Worm (Caenorhabditis elegans): ENCODE results near the gene vti-1.

Gene vti-1

DNA sequence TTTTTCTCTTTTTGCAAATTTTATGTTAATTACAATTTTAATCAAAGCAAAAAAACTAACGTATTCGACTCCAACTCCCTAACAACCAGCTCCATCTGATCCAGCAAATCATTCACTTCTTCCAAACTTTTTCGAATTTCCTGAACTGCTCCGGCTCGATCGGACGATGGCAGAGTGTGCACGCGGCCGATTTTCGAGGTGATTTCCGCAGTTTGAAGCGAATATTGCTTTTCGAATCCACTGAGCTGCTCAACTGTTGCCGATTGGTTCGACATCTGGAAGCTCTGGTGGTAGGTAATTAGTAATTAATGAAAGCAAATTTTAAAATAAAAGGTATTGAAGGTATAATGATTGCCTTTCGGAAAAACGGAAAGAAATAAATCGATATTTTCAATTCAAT, at the start of gene vti-1:
TSS of gene vti-1 (minus strand) at position 284 of the 400 bp plus-strand sequence.
- no peak for TF ChIP-seq cebp-1 (GFP tag; IDR thresholded peaks at IDR 0.05)
- TF ChIP-seq cebp-1 (tag; optimal IDR thresholded peaks at IDR 0.05): no peak
- no peak for TF ChIP-seq lin-26 (GFP tag; IDR thresholded peaks at IDR 0.05)
- TF ChIP-seq snpc-4 (GFP tag; optimal IDR thresholded peaks at IDR 0.05): no peak
- TF ChIP-seq snpc-4 (tag; optimal IDR thresholded peaks at IDR 0.05): peak in 2 of 4 experiments; percentile 3 to 82
- no peak for TF ChIP-seq ama-1 (optimal IDR thresholded peaks at IDR 0.05)
- no peak for TF ChIP-seq ama-1 (GFP tag; optimal IDR thresholded peaks at IDR 0.05)
- TF ChIP-seq ekl-4 (GFP tag; IDR thresholded peaks at IDR 0.05): peak; percentile 47; the same call in 1 of the 2 replicates
- no peak for TF ChIP-seq rec-8 (tag; optimal IDR thresholded peaks at IDR 0.05)
- TF ChIP-seq tbp1 (GFP tag; optimal IDR thresholded peaks at IDR 0.05): peak; percentile 18
- TF ChIP-seq nfya-2 (GFP tag; IDR thresholded peaks at IDR 0.05): no peak
- TF ChIP-seq D2030.7 (GFP tag; IDR thresholded peaks at IDR 0.05): 0 out of 2 replicates have a peak, but pooled peaks have one; percentile 14
- peak; percentile 87 for TF ChIP-seq attf-6 (GFP tag; IDR thresholded peaks at IDR 0.05)
- no peak for TF ChIP-seq tlf-1 (GFP tag; optimal IDR thresholded peaks at IDR 0.05)
- TF ChIP-seq mcd-1 (GFP tag; IDR thresholded peaks at IDR 0.05): 0 out of 2 replicates have a peak, but pooled peaks have one; percentile 34
- TF ChIP-seq ceh-100 (GFP tag; IDR thresholded peaks at IDR 0.05): no peak
- no peak for TF ChIP-seq nhr-90 (tag; optimal IDR thresholded peaks at IDR 0.05)
- TF ChIP-seq madf-6 (GFP tag; IDR thresholded peaks at IDR 0.05): peak; percentile 6; the same call in 1 of the 2 replicates

DNA sequence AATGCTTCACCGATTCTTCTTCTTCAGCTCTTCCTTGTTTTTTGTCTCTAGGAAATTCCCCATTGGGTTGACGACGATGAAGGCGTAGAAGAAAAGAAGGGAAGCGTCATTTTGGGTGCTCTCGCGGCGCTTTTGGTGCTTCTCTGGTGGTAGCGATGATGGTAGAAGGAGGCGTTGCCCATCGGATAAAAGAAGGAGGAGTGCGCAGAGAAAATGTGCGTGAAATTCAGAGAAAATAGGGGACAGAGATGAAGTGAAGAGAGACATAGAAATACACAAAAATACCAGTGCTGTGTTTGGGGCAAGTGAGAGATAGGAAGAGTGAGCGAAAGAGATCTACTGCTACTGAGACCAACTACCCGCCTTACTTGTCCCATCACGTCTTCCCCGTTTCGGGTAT, 40.4 kb upstream of the vti-1 start, which contains the start of gene oig-5:
TSS of gene oig-5 (plus strand) at position 301 of the 400 bp plus-strand sequence.
- TF ChIP-seq ceh-91 (GFP tag; IDR thresholded peaks at IDR 0.05): no peak
- no peak for TF ChIP-seq F49E8.2 (tag; optimal IDR thresholded peaks at IDR 0.05; ENCODE audit: insufficient read depth)
- TF ChIP-seq madf-10 (tag; optimal IDR thresholded peaks at IDR 0.05): no peak
- TF ChIP-seq F23B12.7 (tag; optimal IDR thresholded peaks at IDR 0.05; ENCODE audit: insufficient read depth): no peak
- TF ChIP-seq Y95B8A.8 (GFP tag; IDR thresholded peaks at IDR 0.05): no peak
- no peak for TF ChIP-seq akir-1 (GFP tag; optimal IDR thresholded peaks at IDR 0.05)
- no peak for TF ChIP-seq lin-26 (GFP tag; IDR thresholded peaks at IDR 0.05)
- no peak for TF ChIP-seq chd-7 (tag; optimal IDR thresholded peaks at IDR 0.05)
- TF ChIP-seq aptf-2 (GFP tag; conservative IDR thresholded peaks at IDR 0.05): no peak
- no peak for TF ChIP-seq snpc-3.4 (tag; optimal IDR thresholded peaks at IDR 0.05)
- no peak for TF ChIP-seq zim-3 (tag; optimal IDR thresholded peaks at IDR 0.05)
- no peak for TF ChIP-seq aptf-3 (GFP tag; IDR thresholded peaks at IDR 0.05)
- TF ChIP-seq ekl-4 (GFP tag; IDR thresholded peaks at IDR 0.05): no peak
- no peak for TF ChIP-seq ceh-40 (GFP tag; IDR thresholded peaks at IDR 0.05)
- TF ChIP-seq B0035.1 (tag; optimal IDR thresholded peaks at IDR 0.05): no peak
- TF ChIP-seq atf-7 (tag; optimal IDR thresholded peaks at IDR 0.05): no peak
- no peak for TF ChIP-seq tbp1 (GFP tag; optimal IDR thresholded peaks at IDR 0.05)

DNA sequence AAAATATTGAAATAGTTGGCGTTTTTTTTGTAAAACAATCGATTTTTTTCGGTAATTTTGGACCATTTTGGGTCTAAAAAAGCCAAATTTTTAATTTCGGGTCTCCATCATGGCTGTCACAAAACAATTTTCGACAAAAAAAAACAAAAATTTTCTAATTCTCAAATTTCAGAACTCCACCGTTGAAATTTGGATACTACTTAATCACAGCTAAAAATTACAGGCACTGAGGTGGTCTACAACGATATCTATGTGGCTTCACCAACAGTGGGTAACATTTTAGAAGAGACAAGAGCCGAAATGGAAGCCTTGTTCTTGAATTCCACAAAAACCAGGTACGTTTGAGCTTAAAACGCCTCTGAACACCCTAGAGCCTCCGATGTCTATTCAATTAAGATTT, 35.9 kb upstream of the vti-1 start, which contains the start of gene Y57G11C.1142:
TSS of gene Y57G11C.1142 (plus strand) at position 301 of the 400 bp plus-strand sequence.
- no peak for TF ChIP-seq ztf-22 (GFP tag; optimal IDR thresholded peaks at IDR 0.05)

DNA sequence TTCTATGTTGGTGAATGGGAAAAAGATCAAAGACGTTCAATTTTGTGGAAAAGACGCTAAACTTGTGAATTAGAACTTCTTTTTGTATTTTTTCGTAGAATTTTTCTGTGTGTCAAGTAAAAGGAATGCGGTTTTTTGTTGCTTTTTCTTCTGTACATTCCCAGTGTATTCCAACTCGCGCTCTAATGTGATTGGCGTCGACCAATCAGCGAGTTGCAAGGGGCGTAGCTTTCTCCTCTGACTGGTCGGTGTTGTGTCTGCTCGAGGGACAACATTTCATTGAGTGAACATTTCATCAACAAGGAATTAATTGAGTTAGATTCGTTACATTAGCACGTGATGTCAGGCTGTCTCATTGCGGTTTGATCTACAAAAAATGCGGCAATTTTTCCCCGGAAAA, 34.5 kb upstream of the vti-1 start:
- no peak for TF ChIP-seq ekl-4 (GFP tag; IDR thresholded peaks at IDR 0.05)

DNA sequence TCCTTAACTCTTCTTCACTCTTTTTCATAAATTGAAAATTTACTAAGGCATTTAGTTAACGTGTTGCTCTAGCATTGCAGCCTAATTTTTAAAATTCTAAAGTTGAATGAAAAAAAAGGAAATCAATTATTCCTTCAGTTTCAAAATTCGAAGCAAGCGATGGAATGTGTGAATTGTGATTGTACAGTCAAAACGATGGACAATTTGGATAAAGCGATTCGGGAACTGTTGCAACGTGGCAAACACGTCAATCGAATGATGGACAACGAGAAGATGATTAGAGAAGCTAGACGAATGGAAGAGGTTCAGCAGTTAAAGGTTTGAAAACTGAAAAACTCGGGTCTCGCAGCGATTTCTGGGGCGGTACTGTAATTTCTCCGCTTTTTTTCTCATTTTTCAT, 32.7 kb upstream of the vti-1 start, which contains the start of gene Y57G11C.14:
TSS of gene Y57G11C.14 (plus strand) at position 126 of the 400 bp plus-strand sequence.
- TF ChIP-seq Y53G8AR.9 (GFP tag; conservative IDR thresholded peaks at IDR 0.05) (0 out of 2 replicates have a peak, but pooled peaks have one; percentile 30), nhr-120 (GFP tag; IDR thresholded peaks at IDR 0.05) (no peak), ekl-4 (GFP tag; IDR thresholded peaks at IDR 0.05) (0 out of 2 replicates have a peak, but pooled peaks have one; percentile 26), ceh-58 (GFP tag; IDR thresholded peaks at IDR 0.05) (no peak), attf-6 (GFP tag; IDR thresholded peaks at IDR 0.05) (peak; percentile 88), snpc-1.3 (tag; optimal IDR thresholded peaks at IDR 0.05; ENCODE audit: insufficient read depth) (no peak), mcd-1 (GFP tag; IDR thresholded peaks at IDR 0.05) (0 out of 2 replicates have a peak, but pooled peaks have one; percentile 15), die-1 (tag; optimal IDR thresholded peaks at IDR 0.05) (no peak), atf-7 (tag; optimal IDR thresholded peaks at IDR 0.05) (peak; percentile 23), hmg-1.2 (GFP tag; IDR thresholded peaks at IDR 0.05) (0 out of 2 replicates have a peak, but pooled peaks have one; percentile 28), madf-3 (GFP tag; IDR thresholded peaks at IDR 0.05) (0 out of 2 replicates have a peak, but pooled peaks have one; percentile 67), F33H1.4 (GFP tag; IDR thresholded peaks at IDR 0.05) (0 out of 2 replicates have a peak, but pooled peaks have one; percentile 5), efl-1 (GFP tag; optimal IDR thresholded peaks at IDR 0.05) (no peak)

Measured in whole organism, young adult.